Worm (Caenorhabditis elegans) whole organism, L4 larva: ENCODE data around the gene F41E6.5.

Experiments
- ceh-82 ChIP-seq: sonication (generic microtip); optimal IDR thresholded peaks from 2 replicates; lab custom pipeline; 2017; ENCODE audit warnings: missing biosample characterization, missing genetic modification characterization
- dve-1 ChIP-seq: sonication (generic microtip); optimal IDR thresholded peaks from 2 replicates; lab custom pipeline; 2017; ENCODE audit warnings: antibody characterized with exemption, mild to moderate bottlenecking, missing genetic modification characterization, missing compliant biosample characterization; ENCODE audit not compliant: insufficient read depth
- hlh-11 ChIP-seq: fragments of 200-800 bp; sonication (Bioruptor generic); optimal IDR thresholded peaks from 2 replicates; lab custom pipeline; 2018; ENCODE audit warnings: mild to moderate bottlenecking, missing genetic modification characterization, missing compliant biosample characterization
- mep-1 ChIP-seq: fragments of 150-350 bp; sonication (generic microtip); optimal IDR thresholded peaks from 3 replicates; lab custom pipeline; 2014; ENCODE audit warnings: missing biosample characterization, missing genetic modification characterization
- nhr-28 ChIP-seq: fragments of 150-350 bp; optimal IDR thresholded peaks from 2 replicates; lab custom pipeline; 2014; ENCODE audit warnings: missing biosample characterization, missing genetic modification characterization
- snpc-4 ChIP-seq: fragments of 150-350 bp; optimal IDR thresholded peaks from 2 replicates; lab custom pipeline; 2014; ENCODE audit warnings: missing biosample characterization, missing genetic modification characterization
- unc-39 ChIP-seq: sonication (generic microtip); optimal IDR thresholded peaks from 2 replicates; lab custom pipeline; 2017; ENCODE audit warnings: missing biosample characterization, missing genetic modification characterization

ce11 chrV:8602638-8603037 lies 642 bp upstream of the F41E6.5 start, which contains the start of gene F41E6.15:
- TF ChIP-seq ceh-82 (tag; lab: Kevin White, UChicago): no peak
- no peak for TF ChIP-seq nhr-28 (tag; lab: Kevin White, UChicago)
- TF ChIP-seq hlh-11 (tag; lab: Kevin White, UChicago): no peak
- no peak for TF ChIP-seq mep-1 (tag; lab: Kevin White, UChicago)
- TF ChIP-seq dve-1 (tag; lab: Kevin White, UChicago): no peak
- TF ChIP-seq unc-39: no peak
- no peak for TF ChIP-seq snpc-4 (tag; lab: Kevin White, UChicago)
